Fruit fly (Drosophila melanogaster) whole organism, embryonic: ENCODE data around the gene CG14207.

Source experiments
- Atf6 ChIP-seq: fragments of 200-800 bp; sonication (Bioruptor generic); IDR thresholded peaks from 2 replicates; pipeline ENCODE4 v1.3.6; 2022; ENCODE audit warnings: missing biosample characterization, missing genetic modification characterization
- CG10431 ChIP-seq: fragments of 200-800 bp; sonication (Bioruptor generic); optimal IDR thresholded peaks from 3 replicates; lab custom pipeline; 2018; ENCODE audit warnings: missing biosample characterization, mild to moderate bottlenecking, missing genetic modification characterization
- CG11695 ChIP-seq: fragments of 200-800 bp; sonication (Bioruptor generic); IDR thresholded peaks from 3 replicates; pipeline ENCODE4 v1.3.6; 2022; ENCODE audit warnings: missing biosample characterization, missing genetic modification characterization
- CG12659 ChIP-seq: fragments of 200-800 bp; sonication (Bioruptor generic); optimal IDR thresholded peaks from 3 replicates; lab custom pipeline; 2017; ENCODE audit warnings: mild to moderate bottlenecking, missing biosample characterization, missing genetic modification reagents, missing genetic modification characterization
- CG12769 ChIP-seq: fragments of 200-800 bp; sonication (Bioruptor generic); optimal IDR thresholded peaks from 2 replicates; lab custom pipeline; 2019; ENCODE audit warnings: missing biosample characterization, mild to moderate bottlenecking, missing genetic modification characterization, moderate library complexity
- CG14710 ChIP-seq: fragments of 200-800 bp; sonication (Bioruptor generic); optimal IDR thresholded peaks from 3 replicates; lab custom pipeline; 2019; ENCODE audit warnings: missing biosample characterization, mild to moderate bottlenecking, missing genetic modification characterization, moderate library complexity
- CG14965 ChIP-seq: fragments of 200-800 bp; sonication (Bioruptor generic); optimal IDR thresholded peaks from 2 replicates; lab custom pipeline; 2016; ENCODE audit warnings: missing biosample characterization, missing genetic modification characterization, borderline replicate concordance
- CG15269 ChIP-seq: fragments of 200-800 bp; sonication (Bioruptor generic); optimal IDR thresholded peaks from 2 replicates; lab custom pipeline; 2018; ENCODE audit warnings: missing biosample characterization, mild to moderate bottlenecking, missing genetic modification characterization, moderate library complexity
- CG15514 ChIP-seq: fragments of 200-800 bp; sonication (Bioruptor generic); optimal IDR thresholded peaks from 3 replicates; lab custom pipeline; 2017; ENCODE audit warnings: missing biosample characterization, missing genetic modification characterization, mild to moderate bottlenecking, moderate library complexity, missing genetic modification reagents
- CG15696 ChIP-seq: fragments of 200-800 bp; sonication (Bioruptor generic); optimal IDR thresholded peaks from 2 replicates; lab custom pipeline; 2019; ENCODE audit warnings: missing biosample characterization, mild to moderate bottlenecking, missing genetic modification characterization, moderate library complexity
- CG17328 ChIP-seq: fragments of 200-800 bp; sonication (Bioruptor generic); IDR thresholded peaks from 2 replicates; pipeline ENCODE4 v1.3.6; 2022; ENCODE audit warnings: missing biosample characterization, missing genetic modification characterization
- CG1832 ChIP-seq: fragments of 200-800 bp; sonication (Bioruptor generic); optimal IDR thresholded peaks from 2 replicates; lab custom pipeline; 2017; ENCODE audit warnings: missing biosample characterization, mild to moderate bottlenecking, missing genetic modification characterization, inconsistent platforms
- CG2116 ChIP-seq: fragments of 200-800 bp; sonication (Bioruptor generic); optimal IDR thresholded peaks from 3 replicates; lab custom pipeline; 2018; ENCODE audit warnings: missing biosample characterization, mild to moderate bottlenecking, missing genetic modification characterization
- CG30403 ChIP-seq: fragments of 200-800 bp; sonication (Bioruptor generic); optimal IDR thresholded peaks from 3 replicates; lab custom pipeline; 2016; ENCODE audit warnings: missing biosample characterization, missing genetic modification characterization
- CG33213 ChIP-seq: fragments of 200-800 bp; sonication (Bioruptor generic); optimal IDR thresholded peaks from 3 replicates; lab custom pipeline; 2016; ENCODE audit warnings: missing biosample characterization, missing genetic modification characterization
- CG4820 ChIP-seq: fragments of 200-800 bp; sonication (Bioruptor generic); optimal IDR thresholded peaks from 3 replicates; lab custom pipeline; 2016; ENCODE audit warnings: missing biosample characterization, missing genetic modification characterization
- CG6654 ChIP-seq: fragments of 200-800 bp; sonication (Bioruptor generic); optimal IDR thresholded peaks from 2 replicates; lab custom pipeline; 2017; ENCODE audit warnings: missing biosample characterization, mild to moderate bottlenecking, missing genetic modification characterization
- CG7839 ChIP-seq: fragments of 200-800 bp; sonication (Bioruptor generic); optimal IDR thresholded peaks from 3 replicates; lab custom pipeline; 2018; ENCODE audit warnings: missing biosample characterization, mild to moderate bottlenecking, missing genetic modification characterization, moderate library complexity
- CG8290 ChIP-seq, 3 experiments: fragments of 200-800 bp; sonication (Bioruptor generic); optimal IDR thresholded peaks; 2 replicates each; lab custom pipeline; 2016 to 2019; ENCODE audit warnings: missing biosample characterization in 3 of 3, missing genetic modification characterization in 3 of 3, mild to moderate bottlenecking in 2 of 3, moderate library complexity in 1 of 3
- Camta ChIP-seq: fragments of 200-800 bp; sonication (Bioruptor generic); optimal IDR thresholded peaks from 2 replicates; lab custom pipeline; 2016; ENCODE audit warnings: missing biosample characterization, missing genetic modification characterization
- Dbx ChIP-seq: fragments of 200-800 bp; sonication (Bioruptor generic); IDR thresholded peaks from 3 replicates; pipeline ENCODE4 v1.3.6; 2022; ENCODE audit warnings: missing biosample characterization, missing genetic modification characterization
- Elba2 ChIP-seq: fragments of 200-800 bp; sonication (Bioruptor generic); optimal IDR thresholded peaks from 3 replicates; lab custom pipeline; 2016; ENCODE audit warnings: missing biosample characterization, missing genetic modification characterization
- Ets65A ChIP-seq: fragments of 200-800 bp; sonication (Bioruptor generic); peaks from one replicate; lab custom pipeline; 2016; ENCODE audit warnings: missing biosample characterization, missing genetic modification characterization
- Gsc ChIP-seq: fragments of 200-800 bp; sonication (Bioruptor generic); IDR thresholded peaks from 2 replicates; pipeline ENCODE4 v1.3.6; 2022; ENCODE audit warnings: missing biosample characterization, missing genetic modification characterization
- HmgD ChIP-seq: fragments of 200-800 bp; sonication (Bioruptor generic); optimal IDR thresholded peaks from 3 replicates; lab custom pipeline; 2016; ENCODE audit warnings: missing biosample characterization, missing genetic modification characterization
- Hmx ChIP-seq: fragments of 200-800 bp; sonication (Bioruptor generic); optimal IDR thresholded peaks from 2 replicates; lab custom pipeline; 2016; ENCODE audit warnings: missing biosample characterization, missing genetic modification characterization
- NC2α ChIP-seq: fragments of 200-800 bp; sonication (Bioruptor generic); optimal IDR thresholded peaks from 2 replicates; lab custom pipeline; 2016; ENCODE audit warnings: missing biosample characterization, missing genetic modification characterization
- Nf-YA ChIP-seq: fragments of 200-800 bp; sonication (Bioruptor generic); IDR thresholded peaks from 2 replicates; pipeline ENCODE4 v1.3.6; 2022; ENCODE audit warnings: missing biosample characterization, missing genetic modification characterization
- NfI ChIP-seq: fragments of 200-800 bp; sonication (Bioruptor generic); optimal IDR thresholded peaks from 3 replicates; lab custom pipeline; 2018; ENCODE audit warnings: missing biosample characterization, mild to moderate bottlenecking, missing genetic modification characterization, moderate library complexity
- Oaz ChIP-seq: fragments of 200-800 bp; sonication (Bioruptor generic); IDR thresholded peaks from 2 replicates; pipeline ENCODE4 v1.3.6; 2022; ENCODE audit warnings: missing biosample characterization, missing genetic modification characterization
- Opbp ChIP-seq: fragments of 200-800 bp; sonication (Bioruptor generic); IDR thresholded peaks from 3 replicates; pipeline ENCODE4 v1.3.6; 2022; ENCODE audit warnings: missing biosample characterization, missing genetic modification characterization; ENCODE audit not compliant: partially characterized antibody
- Sry-δ ChIP-seq: fragments of 200-800 bp; sonication (Bioruptor generic); optimal IDR thresholded peaks from 2 replicates; lab custom pipeline; 2016; ENCODE audit warnings: missing biosample characterization, missing genetic modification characterization
- Trl ChIP-seq, 3 experiments: fragments of >200 bp in 2 of 3; fragments of 200-800 bp in 1 of 3; sonication (Bioruptor generic) in 1 of 3; optimal IDR thresholded peaks; 2 replicates in 1 of 3; 3 replicates in 2 of 3; lab custom pipeline; 2016 to 2017; ENCODE audit warnings: missing biosample characterization in 1 of 3, missing genetic modification characterization in 1 of 3
- ab ChIP-seq: fragments of 200-800 bp; sonication (Bioruptor generic); optimal IDR thresholded peaks from 2 replicates; lab custom pipeline; 2016; ENCODE audit warnings: missing biosample characterization, missing genetic modification characterization
- aop ChIP-seq: fragments of 200-800 bp; sonication (Bioruptor generic); IDR thresholded peaks from 2 replicates; pipeline ENCODE4 v1.3.6; 2022; ENCODE audit warnings: missing biosample characterization, missing genetic modification characterization
- ems ChIP-seq: fragments of 200-800 bp; sonication (Bioruptor generic); optimal IDR thresholded peaks from 3 replicates; lab custom pipeline; 2016; ENCODE audit warnings: missing biosample characterization, missing genetic modification characterization
- fd102C ChIP-seq: fragments of 200-800 bp; sonication (Bioruptor generic); optimal IDR thresholded peaks from 2 replicates; lab custom pipeline; 2018; ENCODE audit warnings: missing biosample characterization, mild to moderate bottlenecking, missing genetic modification characterization, moderate library complexity
- fru ChIP-seq: fragments of >200 bp; optimal IDR thresholded peaks from 2 replicates; lab custom pipeline; 2017
- gt ChIP-seq: fragments of 200-800 bp; sonication (Bioruptor generic); IDR thresholded peaks from 2 replicates; pipeline ENCODE4 v1.3.6; 2022; ENCODE audit warnings: missing biosample characterization, missing genetic modification characterization
- kay ChIP-seq: fragments of 200-800 bp; sonication (Bioruptor generic); optimal IDR thresholded peaks from 2 replicates; lab custom pipeline; 2016; ENCODE audit warnings: missing biosample characterization, missing genetic modification characterization
- klu ChIP-seq: fragments of 200-800 bp; sonication (Bioruptor generic); IDR thresholded peaks from 2 replicates; pipeline ENCODE4 v1.3.6; 2022; ENCODE audit warnings: missing biosample characterization, missing genetic modification characterization
- kni ChIP-seq: fragments of 200-800 bp; sonication (Bioruptor generic); optimal IDR thresholded peaks from 3 replicates; lab custom pipeline; 2017; ENCODE audit warnings: mild to moderate bottlenecking, missing biosample characterization, missing genetic modification reagents, missing genetic modification characterization
- maf-S ChIP-seq: fragments of 200-800 bp; sonication (Bioruptor generic); optimal IDR thresholded peaks from 2 replicates; lab custom pipeline; 2016; ENCODE audit warnings: missing biosample characterization, missing genetic modification characterization
- mirr ChIP-seq: fragments of 200-800 bp; sonication (Bioruptor generic); optimal IDR thresholded peaks from 3 replicates; lab custom pipeline; 2018; ENCODE audit warnings: missing biosample characterization, mild to moderate bottlenecking, missing genetic modification characterization
- peb ChIP-seq: fragments of 200-800 bp; sonication (Bioruptor generic); IDR thresholded peaks from 2 replicates; pipeline ENCODE4 v1.3.6; 2022; ENCODE audit warnings: missing biosample characterization, missing genetic modification characterization
- prd ChIP-seq, 3 experiments: fragments of >200 bp in 2 of 3; fragments of 200-800 bp in 1 of 3; sonication (Bioruptor generic) in 1 of 3; optimal IDR thresholded peaks in 2 of 3; IDR thresholded peaks in 1 of 3; 2 replicates in 2 of 3; 3 replicates in 1 of 3; pipeline versions ENCODE4 v1.3.6 to Lab custom; 2017 to 2022; ENCODE audit warnings: missing biosample characterization in 1 of 3, missing genetic modification characterization in 1 of 3
- slbo ChIP-seq: fragments of 200-800 bp; sonication (Bioruptor generic); IDR thresholded peaks from 2 replicates; pipeline ENCODE4 v1.3.6; 2022; ENCODE audit warnings: missing biosample characterization, missing genetic modification characterization
- sob ChIP-seq: fragments of 200-800 bp; sonication (Bioruptor generic); IDR thresholded peaks from 2 replicates; pipeline ENCODE4 v1.3.6; 2022; ENCODE audit warnings: missing biosample characterization, missing genetic modification characterization
- trem ChIP-seq: fragments of 200-800 bp; optimal IDR thresholded peaks from 3 replicates; lab custom pipeline; 2019; ENCODE audit warnings: missing biosample characterization, mild to moderate bottlenecking, missing genetic modification characterization, moderate library complexity
- z ChIP-seq: fragments of 200-800 bp; sonication (Bioruptor generic); IDR thresholded peaks from 3 replicates; pipeline ENCODE4 v1.3.6; 2022; ENCODE audit warnings: missing biosample characterization, missing genetic modification characterization

The CG14207 gene

dm6 chrX:19638328-19638940, 33.4 kb downstream of the CG14207 start, which contains the start of gene Rcd-1 (continued):
- TF ChIP-seq CG7839 (tag; lab: Kevin White, UChicago): no peak
- TF ChIP-seq CG30403 (GFP tag; lab: Kevin White, UChicago): no peak
- no peak for TF ChIP-seq Trl (optimal IDR thresholded peaks at IDR 0.05; lab: Kevin White, UChicago)
- TF ChIP-seq Trl (GFP tag; optimal IDR thresholded peaks at IDR 0.05; lab: Kevin White, UChicago): no peak
- peak; percentile 28 for TF ChIP-seq CG12659
- peak; percentile 7; the same call in 1 of the 3 replicates for TF ChIP-seq Dbx
- no peak for TF ChIP-seq NfI (GFP tag; lab: Kevin White, UChicago)
- TF ChIP-seq HmgD (GFP tag; lab: Kevin White, UChicago): no peak
- TF ChIP-seq CG14965 (GFP tag; lab: Kevin White, UChicago): no peak
- no peak for TF ChIP-seq kay (GFP tag; lab: Kevin White, UChicago)
- no peak for TF ChIP-seq CG12769
- no peak for TF ChIP-seq Atf6 (GFP tag; lab: Robert Waterston, UW)
- no peak for TF ChIP-seq CG8290 (GFP tag; optimal IDR thresholded peaks at IDR 0.05; lab: Kevin White, UChicago)
- TF ChIP-seq CG8290 (tag; optimal IDR thresholded peaks at IDR 0.05; lab: Kevin White, UChicago): peak in 1 of 2 experiments; percentile 35
- no peak for TF ChIP-seq sob (GFP tag; lab: Robert Waterston, UW)
- TF ChIP-seq CG15696 (tag; lab: Kevin White, UChicago): no peak
- TF ChIP-seq Elba2 (GFP tag; lab: Kevin White, UChicago): no peak
- no peak for TF ChIP-seq Hmx (GFP tag; lab: Kevin White, UChicago)
- no peak for TF ChIP-seq aop (GFP tag; lab: Robert Waterston, UW)
- peak; percentile 24 for TF ChIP-seq CG33213 (GFP tag; lab: Kevin White, UChicago)
- no peak for TF ChIP-seq gt (GFP tag; lab: Robert Waterston, UW)
- no peak for TF ChIP-seq Camta (GFP tag; lab: Kevin White, UChicago)
- no peak for TF ChIP-seq Nf-YA (GFP tag; lab: Robert Waterston, UW)
- TF ChIP-seq klu (GFP tag; lab: Robert Waterston, UW): no peak
- no peak for TF ChIP-seq z (GFP tag; lab: Robert Waterston, UW)
- peak; percentile 52 for TF ChIP-seq CG10431
- TF ChIP-seq trem: no peak
- TF ChIP-seq ab: no peak
- TF ChIP-seq CG11695 (GFP tag; lab: Robert Waterston, UW): no peak
- TF ChIP-seq CG2116: peak; percentile 20
- no peak for TF ChIP-seq maf-S (GFP tag; lab: Kevin White, UChicago)
- peak; percentile 2 for TF ChIP-seq kni (GFP tag; lab: Kevin White, UChicago)
- TF ChIP-seq peb (GFP tag; lab: Robert Waterston, UW): no peak
- TF ChIP-seq slbo (GFP tag; lab: Robert Waterston, UW): peak; percentile 22; the same call in 1 of the 2 replicates
- peak; percentile 36 for TF ChIP-seq CG15514 (GFP tag; lab: Kevin White, UChicago)
- no peak for TF ChIP-seq CG15269 (tag; lab: Kevin White, UChicago)
- 0 out of 3 replicates have a peak, but pooled peaks have one; percentile 4 for TF ChIP-seq Opbp
- no peak for TF ChIP-seq CG1832 (GFP tag; lab: Kevin White, UChicago)
- no peak for TF ChIP-seq NC2α (GFP tag; lab: Kevin White, UChicago)
- TF ChIP-seq Ets65A (GFP tag; lab: Kevin White, UChicago): no peak
- TF ChIP-seq CG4820 (GFP tag; lab: Kevin White, UChicago): no peak
- no peak for TF ChIP-seq Oaz
- no peak for TF ChIP-seq Gsc (GFP tag; lab: Robert Waterston, UW)
- peak; percentile 44 for TF ChIP-seq CG14710 (tag; lab: Kevin White, UChicago)
- TF ChIP-seq mirr (GFP tag; lab: Kevin White, UChicago): no peak
- no peak for TF ChIP-seq ems
- TF ChIP-seq prd (optimal IDR thresholded peaks at IDR 0.05; lab: Kevin White, UChicago): no peak
- TF ChIP-seq prd (GFP tag; IDR thresholded peaks at IDR 0.05; lab: Robert Waterston, UW): no peak
- no peak for TF ChIP-seq fd102C (GFP tag; lab: Kevin White, UChicago)
- peak; percentile 50 for TF ChIP-seq Sry-δ (GFP tag; lab: Kevin White, UChicago)
- no peak for TF ChIP-seq CG6654 (GFP tag; lab: Kevin White, UChicago)
- TF ChIP-seq CG17328: no peak
- TF ChIP-seq fru (lab: Kevin White, UChicago): no peak
